Worm (Caenorhabditis elegans) whole organism, midembryonic: ENCODE measurements around the gene C02F5.13.

Experiments
- klf-2 ChIP-seq: fragments of 200-800 bp; sonication (Bioruptor generic); conservative IDR thresholded peaks from 2 replicates; pipeline ENCODE4 v1.3.6; 2022; ENCODE audit warnings: missing genetic modification reagents, missing genetic modification characterization, missing compliant biosample characterization
- ref-1 ChIP-seq: fragments of 200-800 bp; sonication (Bioruptor generic); conservative IDR thresholded peaks from 2 replicates; pipeline ENCODE4 v1.3.6; 2022; ENCODE audit warnings: missing genetic modification reagents, missing genetic modification characterization, missing compliant biosample characterization
- tab-1 ChIP-seq: fragments of 200-800 bp; sonication (Bioruptor generic); IDR thresholded peaks from 2 replicates; pipeline ENCODE4 v1.3.6; 2022; ENCODE audit warnings: missing genetic modification characterization, missing compliant biosample characterization
- ztf-23 ChIP-seq: fragments of 200-800 bp; sonication (Bioruptor generic); IDR thresholded peaks from 2 replicates; pipeline ENCODE4 v1.3.6; 2022; ENCODE audit warnings: missing genetic modification reagents, missing genetic modification characterization, missing compliant biosample characterization
- ztf-29 ChIP-seq: fragments of 200-800 bp; sonication (Bioruptor generic); IDR thresholded peaks from 2 replicates; pipeline ENCODE4 v1.3.6; 2022; ENCODE audit warnings: missing genetic modification reagents, missing genetic modification characterization, missing compliant biosample characterization

- TF ChIP-seq ref-1 (GFP tag; lab: Robert Waterston, UW) (no peak), ztf-29 (GFP tag; lab: Robert Waterston, UW) (no peak), klf-2 (GFP tag; lab: Robert Waterston, UW) (no peak), tab-1 (GFP tag; lab: Robert Waterston, UW) (no peak), ztf-23 (GFP tag; lab: Robert Waterston, UW) (no peak)
These were observed 39.7 kb downstream of the C02F5.13 start for ce11 chrIII:8286824-8287223.
